Worm (Caenorhabditis elegans) whole organism, L2 larva: ENCODE results near the gene F11D11.6.
"Not testable (repeated sequence)": the region's sequence is repeated elsewhere in the genome, so short reads cannot be mapped to it uniquely, and the experiment has no call there.

Experiments
- C34F6.9 ChIP-seq: fragments of 150-350 bp; optimal IDR thresholded peaks from 2 replicates; lab custom pipeline; 2014; ENCODE audit warnings: missing biosample characterization, missing genetic modification characterization
- R02D3.7 ChIP-seq: fragments of 150-350 bp; optimal IDR thresholded peaks from 2 replicates; lab custom pipeline; 2014; ENCODE audit warnings: missing biosample characterization, missing genetic modification characterization
- Y55F3AM.14 ChIP-seq: fragments of 200-800 bp; sonication (Bioruptor generic); optimal IDR thresholded peaks from 2 replicates; lab custom pipeline; 2018; ENCODE audit warnings: mild to moderate bottlenecking, missing genetic modification characterization, missing compliant biosample characterization
- ZK546.5 ChIP-seq: sonication (generic microtip); optimal IDR thresholded peaks from 2 replicates; lab custom pipeline; 2017; ENCODE audit warnings: missing biosample characterization, missing genetic modification characterization
- alr-1 ChIP-seq: fragments of 150-350 bp; optimal IDR thresholded peaks from 2 replicates; lab custom pipeline; 2014; ENCODE audit warnings: missing biosample characterization, missing genetic modification characterization
- aly-2 ChIP-seq: fragments of 150-350 bp; optimal IDR thresholded peaks from 2 replicates; lab custom pipeline; 2014; ENCODE audit warnings: missing biosample characterization, missing genetic modification characterization
- ama-1 ChIP-seq: fragments of 150-350 bp; optimal IDR thresholded peaks from 2 replicates; lab custom pipeline; 2018; ENCODE audit warnings: inconsistent platforms
- ceh-82 ChIP-seq: fragments of 150-350 bp; optimal IDR thresholded peaks from 2 replicates; lab custom pipeline; 2014; ENCODE audit warnings: missing biosample characterization, missing genetic modification characterization
- dmd-4 ChIP-seq: sonication (generic microtip); optimal IDR thresholded peaks from 2 replicates; lab custom pipeline; 2017; ENCODE audit warnings: missing biosample characterization, missing genetic modification characterization
- egl-27 ChIP-seq: sonication (generic microtip); optimal IDR thresholded peaks from 3 replicates; lab custom pipeline; 2017; ENCODE audit warnings: missing biosample characterization, missing genetic modification reagents, missing genetic modification characterization
- elt-1 ChIP-seq: fragments of 150-350 bp; optimal IDR thresholded peaks from 2 replicates; lab custom pipeline; 2014; ENCODE audit warnings: missing biosample characterization, missing genetic modification characterization
- fos-1 ChIP-seq: fragments of 150-350 bp; optimal IDR thresholded peaks from 2 replicates; lab custom pipeline; 2014; ENCODE audit warnings: missing biosample characterization, missing genetic modification characterization
- gmeb-1 ChIP-seq: fragments of 150-350 bp; optimal IDR thresholded peaks from 2 replicates; lab custom pipeline; 2014; ENCODE audit warnings: missing biosample characterization, missing genetic modification characterization
- lin-11 ChIP-seq: fragments of 150-350 bp; sonication (generic microtip); optimal IDR thresholded peaks from 2 replicates; lab custom pipeline; 2014; ENCODE audit warnings: missing biosample characterization, missing genetic modification characterization, inconsistent platforms, mixed read lengths
- lin-13 ChIP-seq: fragments of 150-350 bp; optimal IDR thresholded peaks from 2 replicates; lab custom pipeline; 2014; ENCODE audit warnings: missing biosample characterization, missing genetic modification reagents, missing genetic modification characterization
- lin-39 ChIP-seq: fragments of 150-350 bp; optimal IDR thresholded peaks from 2 replicates; lab custom pipeline; 2014; ENCODE audit warnings: missing biosample characterization, missing genetic modification reagents, missing genetic modification characterization
- mbf-1 ChIP-seq: sonication (generic microtip); optimal IDR thresholded peaks from 2 replicates; lab custom pipeline; 2017; ENCODE audit warnings: missing biosample characterization, missing genetic modification characterization
- mdl-1 ChIP-seq, 2 experiments: fragments of 150-350 bp in 1 of 2; sonication (generic microtip) in 1 of 2; optimal IDR thresholded peaks; 2 replicates each; lab custom pipeline; 2017; ENCODE audit warnings: missing biosample characterization in 2 of 2, missing genetic modification characterization in 2 of 2
- nhr-10 ChIP-seq: sonication (generic microtip); optimal IDR thresholded peaks from 2 replicates; lab custom pipeline; 2017; ENCODE audit warnings: missing biosample characterization, missing genetic modification characterization
- nhr-11 ChIP-seq: fragments of 150-350 bp; optimal IDR thresholded peaks from 2 replicates; lab custom pipeline; 2014; ENCODE audit warnings: missing biosample characterization, missing genetic modification characterization
- nhr-12 ChIP-seq: fragments of 150-350 bp; optimal IDR thresholded peaks from 2 replicates; lab custom pipeline; 2014; ENCODE audit warnings: missing biosample characterization, missing genetic modification characterization
- nhr-129 ChIP-seq: fragments of 150-350 bp; optimal IDR thresholded peaks from 2 replicates; lab custom pipeline; 2014; ENCODE audit warnings: missing biosample characterization, missing genetic modification characterization
- nhr-23 ChIP-seq: fragments of 150-350 bp; optimal IDR thresholded peaks from 2 replicates; lab custom pipeline; 2014; ENCODE audit warnings: missing biosample characterization, missing genetic modification reagents, missing genetic modification characterization
- nhr-237 ChIP-seq: fragments of 150-350 bp; optimal IDR thresholded peaks from 2 replicates; lab custom pipeline; 2014; ENCODE audit warnings: missing biosample characterization, missing genetic modification characterization
- nhr-25 ChIP-seq: fragments of 150-350 bp; sonication (generic microtip); optimal IDR thresholded peaks from 3 replicates; lab custom pipeline; 2014; ENCODE audit warnings: missing biosample characterization, missing genetic modification characterization
- nhr-6 ChIP-seq: fragments of 150-350 bp; optimal IDR thresholded peaks from 2 replicates; lab custom pipeline; 2014; ENCODE audit warnings: missing biosample characterization, missing genetic modification characterization
- peb-1 ChIP-seq: fragments of 150-350 bp; optimal IDR thresholded peaks from 2 replicates; lab custom pipeline; 2014; ENCODE audit warnings: missing biosample characterization, missing genetic modification characterization
- sem-4 ChIP-seq: fragments of 150-350 bp; optimal IDR thresholded peaks from 2 replicates; lab custom pipeline; 2014; ENCODE audit warnings: missing biosample characterization, missing genetic modification reagents, missing genetic modification characterization
- skn-1 ChIP-seq: sonication (generic microtip); optimal IDR thresholded peaks from 2 replicates; lab custom pipeline; 2017; ENCODE audit warnings: missing biosample characterization, missing genetic modification characterization
- sma-3 ChIP-seq: sonication (generic microtip); optimal IDR thresholded peaks from 2 replicates; lab custom pipeline; 2016; ENCODE audit warnings: missing genetic modification reagents, missing genetic modification characterization, missing compliant biosample characterization
- sma-9 ChIP-seq, 2 experiments: fragments of 150-350 bp in 1 of 2; sonication (generic microtip) in 1 of 2; optimal IDR thresholded peaks; 2 replicates each; lab custom pipeline; 2014 to 2016; ENCODE audit warnings: missing genetic modification characterization in 2 of 2, mild to moderate bottlenecking in 1 of 2, missing biosample characterization in 1 of 2, missing compliant biosample characterization in 1 of 2, missing genetic modification reagents in 1 of 2, moderate library complexity in 1 of 2
- unc-39 ChIP-seq: fragments of 150-350 bp; optimal IDR thresholded peaks from 2 replicates; lab custom pipeline; 2014; ENCODE audit warnings: missing biosample characterization, missing genetic modification characterization
- unc-55 ChIP-seq: fragments of 150-350 bp; sonication (generic microtip); optimal IDR thresholded peaks from 3 replicates; lab custom pipeline; 2014; ENCODE audit warnings: missing biosample characterization, missing genetic modification reagents, missing genetic modification characterization
- unc-62 ChIP-seq: fragments of 150-350 bp; optimal IDR thresholded peaks from 2 replicates; lab custom pipeline; 2014; ENCODE audit warnings: missing biosample characterization, missing genetic modification reagents, missing genetic modification characterization
- ztf-11 ChIP-seq: sonication (generic microtip); optimal IDR thresholded peaks from 2 replicates; lab custom pipeline; 2017; ENCODE audit warnings: missing biosample characterization, missing genetic modification characterization

Gene F11D11.6

ce11 chrV:18762044-18762443 is 9.1 kb upstream of the F11D11.6 start, which contains the start of gene F11D11.22:
TSS of gene F11D11.22 (plus strand) at chrV:18762344.
- TF ChIP-seq peb-1; dmd-4 (tag; lab: Kevin White, UChicago); unc-55: not testable (repeated sequence)

- TF ChIP-seq mdl-1 (tag; optimal IDR thresholded peaks at IDR 0.05; lab: Kevin White, UChicago) (no peak), lin-39 (tag; lab: Kevin White, UChicago) (no peak), nhr-12 (no peak), lin-11 (tag; lab: Kevin White, UChicago) (no peak), lin-13 (GFP tag; lab: Kevin White, UChicago) (no peak), gmeb-1 (no peak), sem-4 (tag; lab: Kevin White, UChicago) (no peak), nhr-25 (tag; lab: Kevin White, UChicago) (no peak), unc-39 (tag; lab: Kevin White, UChicago) (no peak), egl-27 (tag; lab: Kevin White, UChicago) (no peak), nhr-11 (tag; lab: Kevin White, UChicago) (no peak), skn-1 (tag; lab: Kevin White, UChicago) (no peak), nhr-10 (tag; lab: Kevin White, UChicago) (no peak), nhr-237 (tag; lab: Kevin White, UChicago) (no peak), unc-55 (no peak), elt-1 (tag; lab: Kevin White, UChicago) (no peak)
- TF ChIP-seq, all 48 proteins: peak for 0
Measured at ce11 chrV:18761078-18761477, 8.1 kb upstream of the F11D11.6 start, which contains the start of gene F11D11.4. TSS of gene F11D11.4 (plus strand) at chrV:18761378.

- TF ChIP-seq unc-39 (tag; lab: Kevin White, UChicago): no peak
- TF ChIP-seq ZK546.5 (tag; lab: Kevin White, UChicago): no peak
- TF ChIP-seq fos-1: no peak
- no peak for TF ChIP-seq ceh-82
- no peak for TF ChIP-seq ztf-11 (tag; lab: Kevin White, UChicago)
- no peak for TF ChIP-seq nhr-25 (tag; lab: Kevin White, UChicago)
- no peak for TF ChIP-seq Y55F3AM.14 (GFP tag; lab: Kevin White, UChicago)
- no peak for TF ChIP-seq lin-39 (tag; lab: Kevin White, UChicago)
- TF ChIP-seq nhr-129 (tag; lab: Kevin White, UChicago): no peak
- TF ChIP-seq nhr-11 (tag; lab: Kevin White, UChicago): no peak
- no peak for TF ChIP-seq aly-2 (tag; lab: Kevin White, UChicago)
- TF ChIP-seq unc-55: no peak
- TF ChIP-seq sma-3: no peak
Measured at ce11 chrV:18760174-18760573, 7.2 kb upstream of the F11D11.6 start, which contains the start of gene F11D11.3. TSS of gene F11D11.3 (minus strand) at chrV:18760274.

- not testable (repeated sequence) for TF ChIP-seq ceh-82; R02D3.7 (tag; lab: Kevin White, UChicago); elt-1 (tag; lab: Kevin White, UChicago)
Measured at ce11 chrV:18754328-18754727, 1.4 kb upstream of the F11D11.6 start, which contains the start of gene clec-254. TSS of gene clec-254 (minus strand) at chrV:18754428.

ce11 chrV:18750445-18750844 is 2.5 kb downstream of the F11D11.6 start, which contains the start of the genes F11D11.21 and F11D11.12:
TSS of gene F11D11.21 (minus strand) at chrV:18750545.
TSS of gene F11D11.12 (minus strand) at chrV:18750682.
- TF ChIP-seq unc-62 (no peak), unc-39 (tag; lab: Kevin White, UChicago) (no peak), egl-27 (tag; lab: Kevin White, UChicago) (no peak), gmeb-1 (no peak), nhr-23 (tag; lab: Kevin White, UChicago) (no peak), ama-1 (no peak)

ce11 chrV:18748726-18749125 is 4.2 kb downstream of the F11D11.6 start, which contains the start of gene clec-252:
TSS of gene clec-252 (minus strand) at chrV:18748826.
- TF ChIP-seq sma-9 (GFP tag; optimal IDR thresholded peaks at IDR 0.05; lab: Kevin White, UChicago) (no peak), sma-9 (tag; optimal IDR thresholded peaks at IDR 0.05; lab: Kevin White, UChicago) (no peak), nhr-6 (tag; lab: Kevin White, UChicago) (no peak), C34F6.9 (tag; lab: Kevin White, UChicago) (no peak), lin-11 (tag; lab: Kevin White, UChicago) (no peak), skn-1 (tag; lab: Kevin White, UChicago) (no peak), nhr-12 (no peak), mbf-1 (tag; lab: Kevin White, UChicago) (no peak), alr-1 (tag; lab: Kevin White, UChicago) (no peak)
